Worm (Caenorhabditis elegans) whole organism, mixed stage, embryonic: ENCODE data around the gene ins-11.

ENCODE experiments used
- M03D4.4 ChIP-seq: sonication (generic microtip); optimal IDR thresholded peaks from 2 replicates; lab custom pipeline; 2017; ENCODE audit warnings: mild to moderate bottlenecking, missing genetic modification characterization, missing compliant biosample characterization
- bed-3 ChIP-seq: fragments of 200-800 bp; sonication (Bioruptor generic); optimal IDR thresholded peaks from 3 replicates; lab custom pipeline; 2018; ENCODE audit warnings: mild to moderate bottlenecking, missing genetic modification characterization, moderate library complexity, missing compliant biosample characterization
- blmp-1 ChIP-seq: fragments of 150-350 bp; optimal IDR thresholded peaks from 2 replicates; lab custom pipeline; 2014; ENCODE audit warnings: missing biosample characterization, missing genetic modification characterization
- ceh-43 ChIP-seq: fragments of 200-800 bp; sonication (Bioruptor generic); optimal IDR thresholded peaks from 2 replicates; lab custom pipeline; 2018; ENCODE audit warnings: mild to moderate bottlenecking, missing genetic modification characterization, moderate library complexity, missing compliant biosample characterization
- ceh-83 ChIP-seq: fragments of 200-800 bp; sonication (Bioruptor generic); optimal IDR thresholded peaks from 2 replicates; lab custom pipeline; 2018; ENCODE audit warnings: mild to moderate bottlenecking, missing genetic modification characterization, missing compliant biosample characterization
- ces-1 ChIP-seq: fragments of 150-350 bp; optimal IDR thresholded peaks from 2 replicates; lab custom pipeline; 2014; ENCODE audit warnings: missing biosample characterization, missing genetic modification reagents, missing genetic modification characterization
- cnd-1 ChIP-seq: fragments of 200-800 bp; sonication (Bioruptor generic); optimal IDR thresholded peaks from 2 replicates; lab custom pipeline; 2018; ENCODE audit warnings: mild to moderate bottlenecking, missing genetic modification characterization, missing compliant biosample characterization
- drap-1 ChIP-seq: fragments of 200-800 bp; sonication (Bioruptor generic); optimal IDR thresholded peaks from 3 replicates; lab custom pipeline; 2018; ENCODE audit warnings: mild to moderate bottlenecking, missing genetic modification characterization, missing compliant biosample characterization
- elt-1 ChIP-seq: sonication (generic microtip); optimal IDR thresholded peaks from 2 replicates; lab custom pipeline; 2017; ENCODE audit warnings: missing genetic modification characterization, mild to moderate bottlenecking, missing compliant biosample characterization, antibody characterized with exemption, moderate library complexity, borderline replicate concordance; ENCODE audit not compliant: insufficient read depth
- elt-3 ChIP-seq: fragments of 150-350 bp; optimal IDR thresholded peaks from 2 replicates; lab custom pipeline; 2014; ENCODE audit warnings: missing biosample characterization, missing genetic modification characterization
- flh-1 ChIP-seq: fragments of 200-800 bp; sonication (Bioruptor generic); optimal IDR thresholded peaks from 2 replicates; lab custom pipeline; 2018; ENCODE audit warnings: mild to moderate bottlenecking, missing genetic modification characterization, moderate library complexity, missing compliant biosample characterization
- hlh-1 ChIP-seq: fragments of 150-350 bp; optimal IDR thresholded peaks from 2 replicates; lab custom pipeline; 2014; ENCODE audit warnings: missing biosample characterization, missing genetic modification reagents, missing genetic modification characterization
- lin-13 ChIP-seq: fragments of 150-350 bp; optimal IDR thresholded peaks from 2 replicates; lab custom pipeline; 2014; ENCODE audit warnings: missing biosample characterization, missing genetic modification characterization
- lsy-2 ChIP-seq: fragments of 150-350 bp; optimal IDR thresholded peaks from 2 replicates; lab custom pipeline; 2014; ENCODE audit warnings: missing biosample characterization, missing genetic modification characterization
- mab-5 ChIP-seq: fragments of 150-350 bp; optimal IDR thresholded peaks from 2 replicates; lab custom pipeline; 2014; ENCODE audit warnings: missing biosample characterization, missing genetic modification characterization
- mep-1 ChIP-seq: fragments of 150-350 bp; optimal IDR thresholded peaks from 2 replicates; lab custom pipeline; 2017; ENCODE audit warnings: missing biosample characterization, missing genetic modification reagents, missing genetic modification characterization, inconsistent platforms
- mls-2 ChIP-seq: sonication (generic microtip); optimal IDR thresholded peaks from 2 replicates; lab custom pipeline; 2016; ENCODE audit warnings: mild to moderate bottlenecking, missing genetic modification characterization, moderate library complexity, missing compliant biosample characterization
- nhr-12 ChIP-seq: fragments of 150-350 bp; optimal IDR thresholded peaks from 2 replicates; lab custom pipeline; 2014; ENCODE audit warnings: missing biosample characterization, missing genetic modification characterization
- nhr-2 ChIP-seq: fragments of 150-350 bp; optimal IDR thresholded peaks from 2 replicates; lab custom pipeline; 2014; ENCODE audit warnings: missing biosample characterization, missing genetic modification characterization
- nhr-28 ChIP-seq: fragments of 150-350 bp; optimal IDR thresholded peaks from 2 replicates; lab custom pipeline; 2014; ENCODE audit warnings: missing biosample characterization, missing genetic modification characterization
- nhr-76 ChIP-seq: sonication (generic microtip); optimal IDR thresholded peaks from 2 replicates; lab custom pipeline; 2017; ENCODE audit warnings: missing biosample characterization, missing genetic modification characterization
- pha-4 ChIP-seq: fragments of 150-350 bp; optimal IDR thresholded peaks from 2 replicates; lab custom pipeline; 2018; ENCODE audit warnings: missing biosample characterization, missing genetic modification reagents, missing genetic modification characterization
- snpc-4 ChIP-seq: fragments of 150-350 bp; optimal IDR thresholded peaks from 2 replicates; lab custom pipeline; 2014; ENCODE audit warnings: missing biosample characterization, missing genetic modification characterization
- sptf-1 ChIP-seq: sonication (generic microtip); optimal IDR thresholded peaks from 2 replicates; lab custom pipeline; 2017; ENCODE audit warnings: mild to moderate bottlenecking, missing genetic modification characterization, moderate library complexity, missing compliant biosample characterization
- unc-120 ChIP-seq: sonication (generic microtip); optimal IDR thresholded peaks from 2 replicates; lab custom pipeline; 2017; ENCODE audit warnings: missing genetic modification characterization, missing compliant biosample characterization; ENCODE audit not compliant: poor library complexity, severe bottlenecking
- unc-39 ChIP-seq: fragments of 150-350 bp; optimal IDR thresholded peaks from 2 replicates; lab custom pipeline; 2014; ENCODE audit warnings: missing biosample characterization, missing genetic modification characterization
- unc-62 ChIP-seq: fragments of 150-350 bp; optimal IDR thresholded peaks from 2 replicates; lab custom pipeline; 2014; ENCODE audit warnings: missing biosample characterization, missing genetic modification reagents, missing genetic modification characterization
- ztf-11 ChIP-seq: fragments of 150-350 bp; optimal IDR thresholded peaks from 2 replicates; lab custom pipeline; 2014; ENCODE audit warnings: missing biosample characterization, missing genetic modification characterization

ins-11 gene

DNA sequence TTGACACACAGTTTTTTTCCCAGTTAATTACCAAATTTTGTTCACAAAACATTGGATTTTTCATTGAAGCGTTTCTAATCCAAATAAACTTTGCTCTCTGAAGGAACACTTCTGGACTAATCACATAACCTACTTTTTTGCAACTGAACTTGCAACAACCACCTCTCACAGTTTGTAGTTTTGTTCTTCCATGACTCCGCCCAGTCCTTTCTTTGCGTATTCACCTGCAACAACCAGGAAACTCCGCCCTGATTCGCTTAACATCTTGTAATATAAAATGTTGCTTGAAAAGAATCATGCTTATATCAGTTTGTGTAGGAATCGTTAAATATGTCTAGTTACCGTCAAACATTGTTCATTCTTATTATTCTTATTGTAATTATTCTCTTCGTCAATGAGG, at the start of gene ins-11:
Gene ins-11, plus strand, starts transcription at position 301 of the 400 bp plus-strand sequence.
- TF ChIP-seq mep-1 (no peak), pha-4 (tag; lab: Kevin White, UChicago) (no peak), lsy-2 (tag; lab: Kevin White, UChicago) (no peak), ceh-83 (GFP tag; lab: Kevin White, UChicago) (no peak), sptf-1 (no peak), drap-1 (GFP tag; lab: Kevin White, UChicago) (no peak), ces-1 (GFP tag; lab: Kevin White, UChicago) (no peak), unc-39 (tag; lab: Kevin White, UChicago) (no peak)

DNA sequence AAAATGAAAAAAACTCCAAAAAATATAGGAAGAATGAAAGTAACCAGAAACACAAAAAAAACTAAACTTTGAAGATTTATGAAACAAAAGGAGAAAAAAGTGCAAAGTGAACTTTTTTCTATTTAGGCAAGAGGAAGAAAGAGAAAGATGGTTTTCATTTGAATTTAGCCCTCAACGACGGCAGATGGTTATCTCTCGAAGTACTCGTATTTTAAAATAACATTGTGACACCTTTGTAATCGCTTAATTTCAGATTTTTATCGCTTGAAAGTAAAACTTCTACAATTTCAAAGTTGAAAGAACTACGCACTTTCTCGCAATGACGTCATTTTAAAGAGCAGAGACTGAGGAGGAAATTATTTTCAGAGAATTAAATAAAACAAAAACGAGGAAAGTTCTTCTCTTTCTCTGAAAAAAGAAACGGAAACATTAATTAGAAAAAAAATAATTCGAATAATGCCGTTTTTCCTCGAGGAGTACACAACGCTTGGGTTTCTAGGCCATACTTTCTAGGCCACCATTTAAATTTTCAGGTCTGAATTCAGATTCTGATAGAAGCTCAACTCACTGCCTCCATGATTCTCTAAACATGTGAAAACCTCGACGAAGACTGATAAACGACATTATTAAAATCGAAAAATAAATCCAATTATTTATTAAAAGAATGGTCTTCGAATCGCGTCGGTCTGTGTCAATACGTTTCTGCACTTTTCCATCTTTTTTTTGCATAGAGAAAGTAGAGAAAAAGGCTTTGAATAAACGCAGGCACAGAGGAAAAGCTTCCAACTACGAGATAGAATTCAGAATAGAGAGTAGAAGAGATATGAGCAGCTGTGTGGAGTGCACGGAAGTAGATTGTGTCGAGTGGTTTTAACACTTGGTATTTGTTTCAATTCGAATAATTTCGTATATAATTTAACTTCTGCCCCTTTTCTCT, 44.8 kb upstream of the ins-11 start:
- TF ChIP-seq flh-1 (GFP tag; lab: Kevin White, UChicago) (no peak), ces-1 (GFP tag; lab: Kevin White, UChicago) (peak; percentile 67), hlh-1 (tag; lab: Kevin White, UChicago) (peak; percentile 86), unc-120 (tag; lab: Kevin White, UChicago) (peak; percentile 2), M03D4.4 (tag; lab: Kevin White, UChicago) (no peak)

DNA sequence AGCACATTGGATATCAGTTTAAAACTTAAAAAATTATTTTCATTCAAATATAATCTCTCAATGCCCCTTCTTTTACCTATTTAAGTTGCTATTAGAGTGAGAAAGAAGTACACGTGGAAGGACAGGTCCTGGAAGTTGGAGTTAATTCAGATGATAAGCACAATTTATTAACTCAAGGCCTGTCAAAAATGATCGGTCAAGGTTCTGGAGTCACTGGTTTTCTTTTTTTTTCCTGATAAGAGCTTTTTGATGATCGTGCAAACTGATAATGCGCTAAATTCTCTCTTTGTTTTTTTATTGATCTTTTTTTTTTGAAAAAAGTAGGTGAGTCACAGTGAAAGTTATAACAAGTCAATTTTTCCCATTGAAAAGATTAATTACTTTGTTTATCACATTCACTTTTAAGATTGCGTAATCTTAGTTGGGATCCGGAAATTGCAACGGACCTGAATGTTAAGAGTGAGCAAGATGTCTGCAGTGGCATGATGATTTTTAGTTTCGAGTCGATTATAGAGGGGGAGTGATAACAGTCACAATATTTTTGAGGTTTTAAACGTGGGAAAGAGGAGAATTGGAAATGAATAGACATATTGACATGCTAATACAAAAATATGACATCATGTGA, 43.9 kb upstream of the ins-11 start:
- TF ChIP-seq elt-3 (tag; lab: Kevin White, UChicago) (no peak), nhr-28 (no peak), ces-1 (GFP tag; lab: Kevin White, UChicago) (no peak), nhr-2 (tag; lab: Kevin White, UChicago) (no peak), drap-1 (GFP tag; lab: Kevin White, UChicago) (no peak), ztf-11 (tag; lab: Kevin White, UChicago) (no peak), cnd-1 (tag; lab: Kevin White, UChicago) (no peak), unc-120 (tag; lab: Kevin White, UChicago) (no peak), blmp-1 (tag; lab: Kevin White, UChicago) (no peak)

DNA sequence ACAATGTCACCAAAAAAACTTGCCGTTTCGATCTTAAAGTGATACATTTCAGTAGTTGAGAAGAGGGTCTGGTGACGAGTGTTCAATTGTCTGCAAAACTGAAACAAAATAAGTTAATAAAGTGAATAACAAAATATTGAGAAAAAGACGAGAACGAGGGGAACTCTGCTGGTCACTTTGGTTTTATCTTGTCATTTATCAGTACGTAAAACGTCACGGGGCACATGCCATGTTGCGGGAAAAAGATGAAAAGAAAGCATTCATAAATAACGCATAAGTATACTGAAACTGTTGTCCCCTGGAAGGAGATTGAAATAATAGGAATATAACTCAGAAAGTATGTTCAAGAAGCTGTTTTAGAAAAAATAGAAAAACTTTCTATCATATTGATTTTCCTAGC, 41.7 kb upstream of the ins-11 start, which contains the start of gene sahd-1:
Gene sahd-1, minus strand, starts transcription at position 100 of the 400 bp plus-strand sequence.
- TF ChIP-seq ceh-83 (GFP tag; lab: Kevin White, UChicago): no peak
- no peak for TF ChIP-seq elt-1 (tag; lab: Kevin White, UChicago)
- TF ChIP-seq nhr-28: no peak
- TF ChIP-seq mep-1: no peak
- TF ChIP-seq blmp-1 (tag; lab: Kevin White, UChicago): no peak
- TF ChIP-seq mab-5 (tag; lab: Kevin White, UChicago): no peak
- TF ChIP-seq nhr-76 (tag; lab: Kevin White, UChicago): no peak
- TF ChIP-seq lin-13 (tag; lab: Kevin White, UChicago): no peak

DNA sequence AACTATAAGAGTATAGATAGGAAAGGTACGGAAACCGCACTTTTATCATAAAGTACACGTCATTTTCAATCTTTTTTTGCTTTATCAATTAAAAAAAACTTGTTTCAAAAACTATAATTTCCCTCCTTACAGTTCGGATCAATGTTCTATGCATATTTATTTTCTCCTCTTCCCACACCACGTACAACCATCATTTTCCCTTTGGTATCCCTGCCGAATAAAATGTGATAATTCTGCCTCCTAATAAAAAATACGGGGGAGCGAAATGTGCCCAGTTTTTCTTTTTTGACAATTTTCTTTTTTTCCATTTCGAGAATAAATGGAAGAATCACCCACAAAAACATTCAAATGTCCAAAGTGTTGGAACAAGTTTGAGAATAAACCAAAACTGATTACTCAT, 41.0 kb upstream of the ins-11 start, which contains the start of gene ZK177.3:
Gene ZK177.3, plus strand, starts transcription at position 301 of the 400 bp plus-strand sequence.
- TF ChIP-seq elt-3 (tag; lab: Kevin White, UChicago) (no peak), lin-13 (tag; lab: Kevin White, UChicago) (no peak), nhr-28 (no peak), bed-3 (GFP tag; lab: Kevin White, UChicago) (no peak), ceh-43 (GFP tag; lab: Kevin White, UChicago) (no peak), nhr-76 (tag; lab: Kevin White, UChicago) (no peak), cnd-1 (tag; lab: Kevin White, UChicago) (no peak), mab-5 (tag; lab: Kevin White, UChicago) (no peak), mls-2 (no peak), M03D4.4 (tag; lab: Kevin White, UChicago) (no peak), unc-62 (no peak), snpc-4 (tag; lab: Kevin White, UChicago) (no peak), nhr-12 (no peak)
- TF ChIP-seq, all 35 proteins: peak for 0
